Worm (Caenorhabditis elegans) whole organism, midembryonic: ENCODE results near the gene nhr-114.
"Not testable (repeated sequence)": the region's sequence is repeated elsewhere in the genome, so short reads cannot be mapped to it uniquely, and the experiment has no call there.

Experiments used
- T22C8.4 ChIP-seq: fragments of 200-800 bp; sonication (Bioruptor generic); IDR thresholded peaks from 2 replicates; pipeline ENCODE4 v1.3.6; 2022; ENCODE audit warnings: missing genetic modification characterization, missing compliant biosample characterization
- cog-1 ChIP-seq: sonication (generic microtip); optimal IDR thresholded peaks from 2 replicates; lab custom pipeline; 2016; ENCODE audit warnings: missing genetic modification characterization, missing compliant biosample characterization
- flt-1 ChIP-seq: fragments of 200-800 bp; sonication (Bioruptor generic); IDR thresholded peaks from 2 replicates; pipeline ENCODE4 v1.3.6; 2022; ENCODE audit warnings: missing genetic modification characterization, missing compliant biosample characterization
- klf-2 ChIP-seq: fragments of 200-800 bp; sonication (Bioruptor generic); conservative IDR thresholded peaks from 2 replicates; pipeline ENCODE4 v1.3.6; 2022; ENCODE audit warnings: missing genetic modification reagents, missing genetic modification characterization, missing compliant biosample characterization
- med-1 ChIP-seq: sonication (generic microtip); optimal IDR thresholded peaks from 2 replicates; lab custom pipeline; 2017; ENCODE audit warnings: missing genetic modification characterization, mild to moderate bottlenecking, missing compliant biosample characterization, antibody characterized with exemption, missing genetic modification reagents; ENCODE audit not compliant: insufficient read depth
- ref-1 ChIP-seq: fragments of 200-800 bp; sonication (Bioruptor generic); conservative IDR thresholded peaks from 2 replicates; pipeline ENCODE4 v1.3.6; 2022; ENCODE audit warnings: missing genetic modification reagents, missing genetic modification characterization, missing compliant biosample characterization
- tab-1 ChIP-seq: fragments of 200-800 bp; sonication (Bioruptor generic); IDR thresholded peaks from 2 replicates; pipeline ENCODE4 v1.3.6; 2022; ENCODE audit warnings: missing genetic modification characterization, missing compliant biosample characterization
- ztf-23 ChIP-seq: fragments of 200-800 bp; sonication (Bioruptor generic); IDR thresholded peaks from 2 replicates; pipeline ENCODE4 v1.3.6; 2022; ENCODE audit warnings: missing genetic modification reagents, missing genetic modification characterization, missing compliant biosample characterization
- ztf-29 ChIP-seq: fragments of 200-800 bp; sonication (Bioruptor generic); IDR thresholded peaks from 2 replicates; pipeline ENCODE4 v1.3.6; 2022; ENCODE audit warnings: missing genetic modification reagents, missing genetic modification characterization, missing compliant biosample characterization

Gene nhr-114

ce11 chrV:4211521-4211920 is 24.5 kb downstream of the nhr-114 start:
- TF ChIP-seq ztf-23 (GFP tag; lab: Robert Waterston, UW), result no peak
- TF ChIP-seq klf-2 (GFP tag; lab: Robert Waterston, UW), result no peak
- TF ChIP-seq med-1, result no peak

- TF ChIP-seq tab-1, ztf-23, klf-2 (GFP tag; lab: Robert Waterston, UW): not testable (repeated sequence)
Observed at ce11 chrV:4215856-4216255, 28.9 kb downstream of the nhr-114 start, which contains the start of gene H43I07.4. Gene H43I07.4, plus strand, starts transcription at chrV:4216156.

ce11 chrV:4216902-4217301 is 29.9 kb downstream of the nhr-114 start:
- no peak for TF ChIP-seq tab-1 (GFP tag; lab: Robert Waterston, UW)
- no peak for TF ChIP-seq T22C8.4
- no peak for TF ChIP-seq ztf-23 (GFP tag; lab: Robert Waterston, UW)
- TF ChIP-seq cog-1 (tag; lab: Kevin White, UChicago), result no peak
- no peak for TF ChIP-seq klf-2 (GFP tag; lab: Robert Waterston, UW)
- TF ChIP-seq ref-1 (GFP tag; lab: Robert Waterston, UW), result no peak
- no peak for TF ChIP-seq med-1
- no peak for TF ChIP-seq ztf-29 (GFP tag; lab: Robert Waterston, UW)

ce11 chrV:4218268-4218667 is 31.3 kb downstream of the nhr-114 start:
- TF ChIP-seq T22C8.4, result no peak
- TF ChIP-seq flt-1 (GFP tag; lab: Robert Waterston, UW), result no peak
- TF ChIP-seq ztf-29 (GFP tag; lab: Robert Waterston, UW), result no peak
- TF ChIP-seq klf-2 (GFP tag; lab: Robert Waterston, UW), result no peak
- TF ChIP-seq ref-1 (GFP tag; lab: Robert Waterston, UW), result no peak

- no peak for TF ChIP-seq cog-1 (tag; lab: Kevin White, UChicago)
- TF ChIP-seq tab-1 (GFP tag; lab: Robert Waterston, UW), result no peak
- TF ChIP-seq ztf-23 (GFP tag; lab: Robert Waterston, UW), result no peak
- TF ChIP-seq ztf-29 (GFP tag; lab: Robert Waterston, UW), result no peak
- no peak for TF ChIP-seq T22C8.4
- no peak for TF ChIP-seq klf-2 (GFP tag; lab: Robert Waterston, UW)
- TF ChIP-seq flt-1 (GFP tag; lab: Robert Waterston, UW), result no peak
- TF ChIP-seq med-1, result no peak
- TF ChIP-seq ref-1 (GFP tag; lab: Robert Waterston, UW), result no peak
Observed at ce11 chrV:4219342-4219741, 32.3 kb downstream of the nhr-114 start, which contains the start of gene nlp-9. Gene nlp-9, plus strand, starts transcription at chrV:4219642.

ce11 chrV:4236118-4236517 is 49.1 kb downstream of the nhr-114 start, which contains the start of gene nlp-13:
Gene nlp-13, plus strand, starts transcription at chrV:4236418.
- TF ChIP-seq klf-2 (GFP tag; lab: Robert Waterston, UW), result no peak
- no peak for TF ChIP-seq med-1
- no peak for TF ChIP-seq cog-1 (tag; lab: Kevin White, UChicago)
- TF ChIP-seq ztf-23 (GFP tag; lab: Robert Waterston, UW), result no peak
- no peak for TF ChIP-seq flt-1 (GFP tag; lab: Robert Waterston, UW)
- no peak for TF ChIP-seq ref-1 (GFP tag; lab: Robert Waterston, UW)
- TF ChIP-seq tab-1 (GFP tag; lab: Robert Waterston, UW), result no peak
- TF ChIP-seq ztf-29 (GFP tag; lab: Robert Waterston, UW), result no peak
- TF ChIP-seq T22C8.4, result no peak
